Fruit fly (Drosophila melanogaster) whole organism, adult: Measurements from ENCODE around the gene RluA-1.

Source experiments
- CG11617 ChIP-seq: fragments of 200-800 bp; sonication (Bioruptor generic); optimal IDR thresholded peaks from 2 replicates; lab custom pipeline; 2017; ENCODE audit warnings: mild to moderate bottlenecking, missing biosample characterization, missing genetic modification reagents, missing genetic modification characterization
- CG12768 ChIP-seq: fragments of 200-800 bp; sonication (Bioruptor generic); optimal IDR thresholded peaks from 2 replicates; lab custom pipeline; 2017; ENCODE audit warnings: missing biosample characterization, missing genetic modification characterization, mild to moderate bottlenecking, moderate library complexity, missing genetic modification reagents
- CG14711 ChIP-seq: fragments of 200-800 bp; sonication (Bioruptor generic); optimal IDR thresholded peaks from 2 replicates; lab custom pipeline; 2018; ENCODE audit warnings: missing biosample characterization, mild to moderate bottlenecking, missing genetic modification characterization, moderate library complexity
- CG1620 ChIP-seq: fragments of 200-800 bp; sonication (Bioruptor generic); optimal IDR thresholded peaks from 2 replicates; lab custom pipeline; 2016; ENCODE audit warnings: missing biosample characterization, missing genetic modification characterization
- CG33017 ChIP-seq: fragments of 200-800 bp; sonication (Bioruptor generic); optimal IDR thresholded peaks from 2 replicates; lab custom pipeline; 2018; ENCODE audit warnings: missing biosample characterization, mild to moderate bottlenecking, missing genetic modification characterization, moderate library complexity
- CG5204 ChIP-seq: fragments of 200-800 bp; sonication (Bioruptor generic); optimal IDR thresholded peaks from 2 replicates; lab custom pipeline; 2016; ENCODE audit warnings: missing biosample characterization, missing genetic modification characterization
- CG7045 ChIP-seq: fragments of 200-800 bp; sonication (Bioruptor generic); optimal IDR thresholded peaks from 2 replicates; lab custom pipeline; 2017; ENCODE audit warnings: missing biosample characterization, mild to moderate bottlenecking, missing genetic modification characterization
- CG7101 ChIP-seq: fragments of 200-800 bp; sonication (Bioruptor generic); optimal IDR thresholded peaks from 2 replicates; lab custom pipeline; 2018; ENCODE audit warnings: missing biosample characterization, mild to moderate bottlenecking, missing genetic modification characterization, moderate library complexity
- Clk ChIP-seq: fragments of 200-800 bp; sonication (Bioruptor generic); optimal IDR thresholded peaks from 2 replicates; lab custom pipeline; 2017; ENCODE audit warnings: missing biosample characterization, missing genetic modification characterization
- Crg-1 ChIP-seq: fragments of 200-800 bp; sonication (Bioruptor generic); optimal IDR thresholded peaks from 2 replicates; lab custom pipeline; 2016; ENCODE audit warnings: missing biosample characterization, missing genetic modification characterization
- Hr96 ChIP-seq: fragments of 200-800 bp; sonication (Bioruptor generic); optimal IDR thresholded peaks from 2 replicates; lab custom pipeline; 2016; ENCODE audit warnings: missing biosample characterization, missing genetic modification characterization
- Mnt ChIP-seq: fragments of 200-800 bp; sonication (Bioruptor generic); optimal IDR thresholded peaks from 2 replicates; lab custom pipeline; 2016; ENCODE audit warnings: missing biosample characterization, mild to moderate bottlenecking, missing genetic modification characterization
- bab1 ChIP-seq: fragments of 200-800 bp; sonication (Bioruptor generic); optimal IDR thresholded peaks from 3 replicates; lab custom pipeline; 2019; ENCODE audit warnings: missing biosample characterization, mild to moderate bottlenecking, missing genetic modification characterization, moderate library complexity
- cic ChIP-seq: fragments of 200-800 bp; sonication (Bioruptor generic); optimal IDR thresholded peaks from 2 replicates; lab custom pipeline; 2017; ENCODE audit warnings: missing biosample characterization, mild to moderate bottlenecking, missing genetic modification characterization, moderate library complexity
- cnc ChIP-seq, 2 experiments: fragments of >200 bp; optimal IDR thresholded peaks; 2 replicates each; lab custom pipeline; 2017
- kay ChIP-seq: fragments of 200-800 bp; sonication (Bioruptor generic); peaks from one replicate; lab custom pipeline; 2016; ENCODE audit warnings: missing biosample characterization, missing genetic modification characterization, borderline replicate concordance
- ovo ChIP-seq: fragments of 200-800 bp; sonication (Bioruptor generic); optimal IDR thresholded peaks from 2 replicates; lab custom pipeline; 2016; ENCODE audit warnings: missing biosample characterization, missing genetic modification characterization
- pad ChIP-seq: fragments of 200-800 bp; sonication (Bioruptor generic); optimal IDR thresholded peaks from 3 replicates; lab custom pipeline; 2017; ENCODE audit warnings: missing biosample characterization, missing genetic modification characterization, mild to moderate bottlenecking, moderate library complexity, missing genetic modification reagents
- tj ChIP-seq: fragments of 200-800 bp; sonication (Bioruptor generic); optimal IDR thresholded peaks from 3 replicates; lab custom pipeline; 2017; ENCODE audit warnings: missing biosample characterization, mild to moderate bottlenecking, missing genetic modification characterization, moderate library complexity
- toe ChIP-seq: fragments of 200-800 bp; sonication (Bioruptor generic); optimal IDR thresholded peaks from 2 replicates; lab custom pipeline; 2016; ENCODE audit warnings: missing biosample characterization, missing genetic modification characterization

RluA-1 gene

DNA sequence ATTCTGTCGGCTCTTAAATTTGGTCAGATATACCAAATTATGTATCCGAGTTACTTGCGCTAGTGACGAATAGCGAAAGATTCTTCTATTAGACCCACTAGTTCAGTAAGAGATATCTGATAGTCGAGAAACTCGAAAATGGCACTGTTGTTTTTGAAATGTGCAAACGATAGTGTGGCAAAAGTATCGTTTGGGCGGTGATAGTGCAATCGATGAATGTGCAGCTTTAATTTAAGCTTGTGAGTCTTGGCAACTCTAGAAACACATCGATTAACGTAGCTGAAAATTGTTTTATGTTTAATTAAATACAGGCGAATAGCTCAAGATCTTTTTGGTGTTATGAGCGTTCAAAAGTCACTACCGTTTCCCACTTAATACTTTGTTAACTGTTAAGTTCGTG is 36.8 kb downstream of the RluA-1 start, which contains the start of gene STUB1:
Gene STUB1, plus strand, starts transcription at position 232 of the 400 bp plus-strand sequence.
- TF ChIP-seq bab1 (GFP tag; lab: Kevin White, UChicago) (peak; percentile 71), cnc (optimal IDR thresholded peaks at IDR 0.05; lab: Kevin White, UChicago) (no peak), CG14711 (tag; lab: Kevin White, UChicago) (peak; percentile 95)

DNA sequence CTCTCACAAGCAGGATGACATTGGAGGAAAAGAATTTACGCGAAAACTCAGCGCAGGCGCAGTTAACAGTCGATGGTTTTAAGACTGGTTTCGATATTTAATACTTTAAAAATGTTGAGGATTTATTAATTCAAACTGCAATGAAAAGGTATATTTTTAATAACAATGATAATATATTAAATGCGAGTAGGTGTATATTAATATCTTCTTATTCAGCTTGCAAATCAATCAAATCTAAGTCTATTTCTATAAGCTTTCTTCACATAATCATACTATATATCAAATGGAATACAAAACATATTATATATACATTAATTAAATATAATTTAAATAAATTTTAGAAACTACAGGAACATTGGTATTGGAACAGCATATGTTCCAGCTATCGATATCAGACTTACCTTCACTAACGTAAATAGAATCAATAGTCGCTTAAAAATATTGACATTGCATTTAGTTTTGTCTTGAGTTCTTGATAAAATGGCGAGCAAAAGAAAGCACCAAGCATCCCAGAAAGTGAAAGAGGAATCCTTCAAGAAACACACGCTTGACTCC is 38.5 kb downstream of the RluA-1 start, which contains the start of the genes TBC1D16 and holn1:
Gene TBC1D16, minus strand, starts transcription at position 51 of the 555 bp plus-strand sequence.
Gene holn1, plus strand, starts transcription at position 390 of the 555 bp plus-strand sequence.
- TF ChIP-seq ovo (GFP tag; lab: Kevin White, UChicago) (no peak), CG7101 (tag; lab: Kevin White, UChicago) (peak; percentile 35), CG14711 (tag; lab: Kevin White, UChicago) (peak; percentile 21)

DNA sequence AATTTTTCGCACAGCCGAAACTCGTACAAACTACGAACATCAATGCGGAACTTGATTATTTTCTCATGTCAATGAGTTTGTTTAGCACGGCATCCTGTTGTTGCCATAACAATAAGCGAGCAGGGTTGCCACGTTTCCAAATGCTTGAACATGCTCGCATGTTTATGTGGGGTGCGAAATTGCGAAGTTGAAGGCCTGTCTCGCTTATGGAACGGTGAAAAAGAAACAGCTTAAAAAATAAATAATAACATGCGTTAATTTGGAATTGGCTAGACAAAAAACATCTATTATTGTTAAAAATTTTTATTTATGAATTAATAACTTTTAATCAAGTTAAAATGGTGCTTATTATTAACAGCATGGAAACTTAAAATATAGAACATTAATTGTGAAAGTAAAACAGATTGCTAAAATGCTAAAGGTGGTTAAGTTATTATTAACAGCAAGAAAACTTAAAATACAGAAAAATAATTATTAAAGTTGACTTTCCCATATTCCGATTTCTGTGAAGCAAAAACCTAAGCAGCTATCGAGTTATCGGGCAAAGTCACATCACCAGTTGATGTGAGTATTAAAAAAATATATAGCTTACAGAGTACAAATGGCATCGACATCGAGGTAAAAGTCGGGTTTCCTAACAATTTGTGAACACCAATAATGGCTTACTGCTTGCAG is 43.2 kb downstream of the RluA-1 start, which contains the start of the genes Bug22 and TfIIB:
Gene Bug22, minus strand, starts transcription at position 117 of the 675 bp plus-strand sequence.
Gene TfIIB, plus strand, starts transcription at position 537 of the 675 bp plus-strand sequence.
- peak; percentile 2 for TF ChIP-seq bab1 (GFP tag; lab: Kevin White, UChicago)
- TF ChIP-seq toe, result no peak
- TF ChIP-seq Clk (GFP tag; lab: Kevin White, UChicago), result peak; percentile 24
- TF ChIP-seq Crg-1 (GFP tag; lab: Kevin White, UChicago), result peak; percentile 50
- peak; percentile 75 for TF ChIP-seq CG7101 (tag; lab: Kevin White, UChicago)
- TF ChIP-seq CG33017, result peak; percentile 53
- TF ChIP-seq kay (GFP tag; lab: Kevin White, UChicago), result no peak
- peak; percentile 30 for TF ChIP-seq ovo (GFP tag; lab: Kevin White, UChicago)
- no peak for TF ChIP-seq Hr96 (GFP tag; lab: Kevin White, UChicago)
- TF ChIP-seq CG14711 (tag; lab: Kevin White, UChicago), result peak; percentile 93
- no peak for TF ChIP-seq cnc (optimal IDR thresholded peaks at IDR 0.05; lab: Kevin White, UChicago)
- peak; percentile 42 for TF ChIP-seq pad
- peak; percentile 86 for TF ChIP-seq Mnt (GFP tag; lab: Kevin White, UChicago)
- TF ChIP-seq CG12768 (GFP tag; lab: Kevin White, UChicago), result peak; percentile 64
- TF ChIP-seq CG1620 (GFP tag; lab: Kevin White, UChicago), result peak; percentile 63
- no peak for TF ChIP-seq cic (GFP tag; lab: Kevin White, UChicago)
- no peak for TF ChIP-seq CG5204 (GFP tag; lab: Kevin White, UChicago)
- TF ChIP-seq tj, result peak; percentile 40
- peak; percentile 66 for TF ChIP-seq CG7045 (GFP tag; lab: Kevin White, UChicago)
- peak; percentile 83 for TF ChIP-seq CG11617 (GFP tag; lab: Kevin White, UChicago)

DNA sequence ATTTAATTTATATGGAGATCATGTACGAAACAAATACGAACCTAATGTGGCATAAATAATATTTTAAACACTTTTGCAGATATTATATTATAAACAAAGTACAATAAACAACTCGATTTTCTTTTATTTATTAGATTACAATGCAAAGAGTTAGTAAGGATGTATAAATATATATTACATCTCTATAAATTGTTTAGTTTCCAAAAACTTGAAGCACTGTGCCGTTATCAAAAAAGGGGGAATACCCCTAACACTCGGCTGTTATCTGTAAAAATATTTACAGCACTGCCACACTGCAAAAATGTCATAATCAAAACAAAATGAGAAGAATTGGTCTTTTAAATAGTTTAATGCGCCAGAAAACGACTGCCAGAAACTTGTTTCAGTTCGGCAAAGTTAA is 45.6 kb downstream of the RluA-1 start, which contains the start of gene CG5188:
Gene CG5188, plus strand, starts transcription at position 302 of the 400 bp plus-strand sequence.
- TF ChIP-seq tj (peak; percentile 1), toe (no peak), Mnt (GFP tag; lab: Kevin White, UChicago) (peak; percentile 30), CG1620 (GFP tag; lab: Kevin White, UChicago) (no peak), Clk (GFP tag; lab: Kevin White, UChicago) (no peak), cnc (optimal IDR thresholded peaks at IDR 0.05; lab: Kevin White, UChicago) (no peak), cic (GFP tag; lab: Kevin White, UChicago) (peak; percentile 2), ovo (GFP tag; lab: Kevin White, UChicago) (peak; percentile 10), Crg-1 (GFP tag; lab: Kevin White, UChicago) (no peak), bab1 (GFP tag; lab: Kevin White, UChicago) (peak; percentile 51), CG14711 (tag; lab: Kevin White, UChicago) (peak; percentile 59), Hr96 (GFP tag; lab: Kevin White, UChicago) (no peak), CG12768 (GFP tag; lab: Kevin White, UChicago) (no peak), CG11617 (GFP tag; lab: Kevin White, UChicago) (peak; percentile 55), CG7045 (GFP tag; lab: Kevin White, UChicago) (peak; percentile 10), CG33017 (peak; percentile 66), CG7101 (tag; lab: Kevin White, UChicago) (peak; percentile 55), CG5204 (GFP tag; lab: Kevin White, UChicago) (no peak), pad (no peak), kay (GFP tag; lab: Kevin White, UChicago) (no peak)

DNA sequence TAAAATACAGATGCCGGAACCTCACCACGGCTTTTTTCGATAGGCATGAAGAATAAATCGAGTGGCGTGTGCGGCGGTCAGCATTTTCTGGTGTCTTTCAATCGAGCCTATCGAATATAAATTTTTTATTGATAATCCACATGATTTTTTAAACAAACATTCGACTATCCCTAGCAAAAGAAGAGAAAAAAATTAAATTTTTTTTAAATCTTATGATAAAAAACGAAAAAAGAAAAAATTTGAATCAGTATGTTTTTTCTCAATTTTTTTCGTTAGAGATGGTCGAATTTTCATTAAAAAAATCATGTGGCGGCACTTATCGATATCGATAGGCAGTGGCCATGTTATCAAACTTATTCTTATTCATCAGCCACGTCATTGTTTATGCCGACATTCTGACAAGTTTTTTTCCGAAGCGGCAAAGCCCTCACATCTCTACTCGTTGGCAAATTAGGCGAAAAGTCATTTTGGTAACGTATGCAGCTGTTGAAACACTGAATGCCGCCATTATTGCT is 47.6 kb downstream of the RluA-1 start, which contains the start of the genes SmB and KdelR:
Gene SmB, minus strand, starts transcription at position 94 of the 515 bp plus-strand sequence.
Gene KdelR, plus strand, starts transcription at position 354 of the 515 bp plus-strand sequence.
- no peak for TF ChIP-seq pad
- TF ChIP-seq toe, result no peak
- TF ChIP-seq cnc (optimal IDR thresholded peaks at IDR 0.05; lab: Kevin White, UChicago), result peak in 1 of 2 experiments; percentile 2
- TF ChIP-seq ovo (GFP tag; lab: Kevin White, UChicago), result no peak
- TF ChIP-seq tj, result peak; percentile 97
- TF ChIP-seq CG33017, result no peak
- TF ChIP-seq Mnt (GFP tag; lab: Kevin White, UChicago), result peak; percentile 89
- TF ChIP-seq CG5204 (GFP tag; lab: Kevin White, UChicago), result no peak
- TF ChIP-seq CG14711 (tag; lab: Kevin White, UChicago), result peak; percentile 65
- no peak for TF ChIP-seq Hr96 (GFP tag; lab: Kevin White, UChicago)
- no peak for TF ChIP-seq kay (GFP tag; lab: Kevin White, UChicago)
- no peak for TF ChIP-seq CG7045 (GFP tag; lab: Kevin White, UChicago)
- peak; percentile 34 for TF ChIP-seq bab1 (GFP tag; lab: Kevin White, UChicago)
- peak; percentile 63 for TF ChIP-seq CG7101 (tag; lab: Kevin White, UChicago)
- no peak for TF ChIP-seq Clk (GFP tag; lab: Kevin White, UChicago)
- TF ChIP-seq Crg-1 (GFP tag; lab: Kevin White, UChicago), result peak; percentile 54
- TF ChIP-seq CG1620 (GFP tag; lab: Kevin White, UChicago), result no peak
- peak; percentile 26 for TF ChIP-seq cic (GFP tag; lab: Kevin White, UChicago)
- no peak for TF ChIP-seq CG12768 (GFP tag; lab: Kevin White, UChicago)
- TF ChIP-seq CG11617 (GFP tag; lab: Kevin White, UChicago), result peak; percentile 65
